Worm (Caenorhabditis elegans) whole organism, L4/young adult: ENCODE measurements around the gene Y69E1A.4.

ENCODE experiments used
- W03F9.2 ChIP-seq: fragments of 150-350 bp; optimal IDR thresholded peaks from 2 replicates; lab custom pipeline; 2014; ENCODE audit warnings: missing biosample characterization, missing genetic modification characterization
- dao-5 ChIP-seq: sonication (generic microtip); optimal IDR thresholded peaks from 2 replicates; lab custom pipeline; 2016; ENCODE audit warnings: missing genotype, missing genetic modification characterization, moderate library complexity, missing compliant biosample characterization
- him-1 ChIP-seq: sonication (generic microtip); optimal IDR thresholded peaks from 2 replicates; lab custom pipeline; 2016; ENCODE audit warnings: missing genotype, missing genetic modification reagents, missing genetic modification characterization, missing compliant biosample characterization

DNA sequence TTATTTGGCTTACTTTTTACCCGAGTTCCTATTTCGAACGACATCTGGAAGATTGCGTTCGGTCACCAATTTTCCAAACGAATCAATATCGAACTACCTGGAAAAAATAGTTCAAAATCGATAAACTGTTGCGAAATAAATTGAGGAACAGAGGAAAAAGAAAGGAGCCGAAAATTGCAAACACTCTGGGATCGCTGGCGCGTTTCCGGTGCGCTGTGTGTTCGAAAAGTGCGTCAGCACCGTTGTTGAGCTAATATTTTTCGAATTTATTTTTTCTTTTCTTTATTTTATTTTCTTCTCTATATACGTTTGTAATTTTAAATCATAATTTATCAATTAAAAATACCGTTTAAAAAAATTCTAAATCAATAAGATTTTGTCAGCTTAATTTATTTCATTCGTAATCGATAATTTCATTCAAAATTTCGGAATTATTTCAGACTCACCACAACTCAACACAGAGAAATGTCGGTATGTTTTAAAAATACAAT is 21.9 kb upstream of the Y69E1A.4 start, which contains the start of the genes dnc-1 and lsm-7:
- peak; percentile 21 for TF ChIP-seq him-1 (tag; lab: Kevin White, UChicago)
- TF ChIP-seq dao-5, result no peak
- peak; percentile 81 for TF ChIP-seq W03F9.2 (tag; lab: Kevin White, UChicago)
